Worm (Caenorhabditis elegans): ENCODE data around the gene srh-79.

DNA sequence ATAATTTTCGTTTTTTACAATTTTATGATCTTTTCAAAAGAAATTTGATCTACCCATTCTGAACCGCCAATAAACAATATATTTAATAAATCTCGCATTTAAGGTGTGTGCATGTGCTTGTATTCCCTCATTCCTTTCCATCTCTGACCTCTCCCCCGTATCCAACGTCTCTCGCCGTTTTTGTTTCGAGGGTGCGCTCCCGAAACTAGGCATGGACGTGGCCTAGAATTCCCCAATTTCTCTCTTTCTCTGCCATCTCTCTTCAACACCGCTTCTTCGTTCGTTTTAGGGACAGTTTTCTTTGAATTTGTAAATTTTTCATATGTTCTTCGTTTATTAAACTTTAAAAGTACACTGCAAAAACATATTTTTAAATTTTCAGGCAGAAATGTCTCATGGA, 32.0 kb upstream of the srh-79 start, which contains the start of gene F25E5.1:
- TF ChIP-seq flt-1 (GFP tag; IDR thresholded peaks at IDR 0.05), result no peak
- no peak for TF ChIP-seq klf-2 (GFP tag; conservative IDR thresholded peaks at IDR 0.05)
- no peak for TF ChIP-seq med-1 (GFP tag; optimal IDR thresholded peaks at IDR 0.05; ENCODE audit: insufficient read depth)
- no peak for TF ChIP-seq tab-1 (GFP tag; IDR thresholded peaks at IDR 0.05)
- no peak for TF ChIP-seq ref-1 (GFP tag; conservative IDR thresholded peaks at IDR 0.05)
- TF ChIP-seq cog-1 (tag; optimal IDR thresholded peaks at IDR 0.05), result peak; percentile 27
- no peak for TF ChIP-seq T22C8.4 (GFP tag; IDR thresholded peaks at IDR 0.05)
